Fruit fly (Drosophila melanogaster): ENCODE data around the gene CG14770.

DNA sequence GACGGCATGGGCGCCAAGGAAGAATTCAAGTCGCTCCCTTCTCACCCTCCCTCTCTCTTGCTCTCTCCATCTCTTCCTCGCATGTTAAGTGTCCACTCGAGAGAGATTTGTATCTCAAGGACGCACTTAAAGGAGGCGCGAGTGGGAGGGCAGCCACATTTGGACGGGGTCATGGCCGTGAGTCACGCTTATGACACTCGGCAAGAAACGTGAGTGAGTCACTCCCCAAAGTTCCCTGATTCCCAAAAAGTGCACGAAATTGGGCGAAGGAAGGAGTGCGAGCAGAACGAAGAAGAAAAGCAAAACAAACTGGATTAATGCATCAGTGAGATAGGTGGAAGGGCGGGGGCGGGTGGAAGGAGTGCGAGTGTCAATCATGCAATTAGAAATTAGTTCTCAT lies 48.0 kb upstream of the CG14770 start:
- no peak for TF ChIP-seq CG15269 (tag; optimal IDR thresholded peaks at IDR 0.05)
- no peak for TF ChIP-seq btn (GFP tag; optimal IDR thresholded peaks at IDR 0.05)
- TF ChIP-seq CG3407 (GFP tag; optimal IDR thresholded peaks at IDR 0.05), result no peak
- TF ChIP-seq HLH54F (GFP tag; optimal IDR thresholded peaks at IDR 0.05), result no peak
- TF ChIP-seq CG10462 (GFP tag; optimal IDR thresholded peaks at IDR 0.05), result no peak
- TF ChIP-seq sens (GFP tag), result no peak
- no peak for TF ChIP-seq Dek (tag; optimal IDR thresholded peaks at IDR 0.05)
- no peak for TF ChIP-seq CG1233 (GFP tag; optimal IDR thresholded peaks at IDR 0.05)
- TF ChIP-seq Sry-δ (GFP tag; optimal IDR thresholded peaks at IDR 0.05), result no peak
